Fruit fly (Drosophila melanogaster) whole organism, prepupa: ENCODE results near the gene CG15306.
A peak's percentile ranks its signal among the peaks of the same experiment; 100 is the strongest.

Experiments
- CG10631 ChIP-seq: fragments of 200-800 bp; sonication (Bioruptor generic); optimal IDR thresholded peaks from 2 replicates; lab custom pipeline; 2016; ENCODE audit warnings: missing biosample characterization, missing genetic modification characterization
- CG10669 ChIP-seq: fragments of 200-800 bp; sonication (Bioruptor generic); optimal IDR thresholded peaks from 3 replicates; lab custom pipeline; 2018; ENCODE audit warnings: missing biosample characterization, mild to moderate bottlenecking, missing genetic modification characterization, moderate library complexity
- CG11762 ChIP-seq: fragments of 200-800 bp; sonication (Bioruptor generic); optimal IDR thresholded peaks from 3 replicates; lab custom pipeline; 2016; ENCODE audit warnings: missing biosample characterization, missing genetic modification characterization; ENCODE audit not compliant: insufficient read depth
- CG15336 ChIP-seq: fragments of 200-800 bp; sonication (Bioruptor generic); IDR thresholded peaks from 2 replicates; pipeline ENCODE4 v1.3.6; 2022; ENCODE audit warnings: missing biosample characterization, missing genetic modification characterization
- CG1621 ChIP-seq: fragments of 200-800 bp; sonication (Bioruptor generic); optimal IDR thresholded peaks from 3 replicates; lab custom pipeline; 2018; ENCODE audit warnings: missing biosample characterization, mild to moderate bottlenecking, missing genetic modification characterization
- CG31627 ChIP-seq: fragments of 200-800 bp; sonication (Bioruptor generic); optimal IDR thresholded peaks from 3 replicates; lab custom pipeline; 2016; ENCODE audit warnings: missing biosample characterization, missing genetic modification characterization
- CG3919 ChIP-seq: fragments of 200-800 bp; sonication (Bioruptor generic); optimal IDR thresholded peaks from 3 replicates; lab custom pipeline; 2016; ENCODE audit warnings: missing biosample characterization, missing genetic modification characterization
- CG6163 ChIP-seq: fragments of 200-800 bp; sonication (Bioruptor generic); IDR thresholded peaks from 3 replicates; pipeline ENCODE4 v1.3.6; 2022; ENCODE audit warnings: missing biosample characterization, missing genetic modification characterization
- CG6854 ChIP-seq: fragments of 200-800 bp; sonication (Bioruptor generic); optimal IDR thresholded peaks from 2 replicates; lab custom pipeline; 2017; ENCODE audit warnings: missing biosample characterization, mild to moderate bottlenecking, missing genetic modification characterization
- CG7368 ChIP-seq: fragments of 200-800 bp; sonication (Bioruptor generic); optimal IDR thresholded peaks from 3 replicates; lab custom pipeline; 2016; ENCODE audit warnings: missing biosample characterization, missing genetic modification characterization
- CG8119 ChIP-seq: fragments of 200-800 bp; sonication (Bioruptor generic); IDR thresholded peaks from 3 replicates; pipeline ENCODE4 v1.3.6; 2022; ENCODE audit warnings: missing biosample characterization, missing genetic modification characterization
- CG8319 ChIP-seq: fragments of 200-800 bp; sonication (Bioruptor generic); optimal IDR thresholded peaks from 3 replicates; lab custom pipeline; 2016; ENCODE audit warnings: missing biosample characterization, missing genetic modification characterization
- CG8632 ChIP-seq: fragments of 200-800 bp; sonication (Bioruptor generic); optimal IDR thresholded peaks from 3 replicates; lab custom pipeline; 2016; ENCODE audit warnings: missing biosample characterization, missing genetic modification characterization
- Eip75B ChIP-seq: fragments of 200-800 bp; sonication (Bioruptor generic); optimal IDR thresholded peaks from 3 replicates; lab custom pipeline; 2016; ENCODE audit warnings: missing biosample characterization, missing genetic modification characterization
- Eip78C ChIP-seq: fragments of 200-800 bp; sonication (Bioruptor generic); peaks from one replicate; lab custom pipeline; 2016; ENCODE audit warnings: missing biosample characterization, missing genetic modification characterization
- Eip93F ChIP-seq: fragments of 200-800 bp; sonication (Bioruptor generic); optimal IDR thresholded peaks from 2 replicates; lab custom pipeline; 2016; ENCODE audit warnings: missing biosample characterization, mild to moderate bottlenecking, missing genetic modification characterization
- Ets21C ChIP-seq: fragments of 200-800 bp; sonication (Bioruptor generic); optimal IDR thresholded peaks from 3 replicates; lab custom pipeline; 2016; ENCODE audit warnings: missing biosample characterization, missing genetic modification characterization
- Gug ChIP-seq: fragments of 200-800 bp; sonication (Bioruptor generic); IDR thresholded peaks from 2 replicates; pipeline ENCODE4 v1.3.6; 2022; ENCODE audit warnings: missing biosample characterization, missing genetic modification characterization
- Hr38 ChIP-seq: sonication (Bioruptor generic); optimal IDR thresholded peaks from 2 replicates; lab custom pipeline; 2016; ENCODE audit warnings: missing biosample characterization, missing genetic modification characterization
- Hr4 ChIP-seq: fragments of 200-800 bp; sonication (Bioruptor generic); optimal IDR thresholded peaks from 3 replicates; lab custom pipeline; 2016; ENCODE audit warnings: missing biosample characterization, missing genetic modification characterization
- Lpt ChIP-seq: fragments of 200-800 bp; sonication (Bioruptor generic); optimal IDR thresholded peaks from 3 replicates; lab custom pipeline; 2016; ENCODE audit warnings: missing biosample characterization, missing genetic modification characterization
- OdsH ChIP-seq: fragments of 200-800 bp; sonication (Bioruptor generic); optimal IDR thresholded peaks from 3 replicates; lab custom pipeline; 2016; ENCODE audit warnings: missing biosample characterization, missing genetic modification characterization
- Smox ChIP-seq: fragments of 200-800 bp; sonication (Bioruptor generic); optimal IDR thresholded peaks from 3 replicates; lab custom pipeline; 2016; ENCODE audit warnings: missing biosample characterization, missing genetic modification characterization
- Sox14 ChIP-seq: fragments of 200-800 bp; sonication (Bioruptor generic); optimal IDR thresholded peaks from 3 replicates; lab custom pipeline; 2016; ENCODE audit warnings: missing biosample characterization, missing genetic modification characterization
- Sox15 ChIP-seq: fragments of 200-800 bp; sonication (Bioruptor generic); optimal IDR thresholded peaks from 3 replicates; lab custom pipeline; 2016; ENCODE audit warnings: missing biosample characterization, missing genetic modification characterization
- acj6 ChIP-seq: fragments of 200-800 bp; sonication (Bioruptor generic); optimal IDR thresholded peaks from 3 replicates; lab custom pipeline; 2016; ENCODE audit warnings: missing biosample characterization, missing genetic modification characterization
- dac ChIP-seq: fragments of 200-800 bp; sonication (Bioruptor generic); optimal IDR thresholded peaks from 2 replicates; lab custom pipeline; 2017; ENCODE audit warnings: missing biosample characterization, mild to moderate bottlenecking, missing genetic modification characterization
- dsx ChIP-seq: fragments of 200-800 bp; optimal IDR thresholded peaks from 3 replicates; lab custom pipeline; 2019; ENCODE audit warnings: missing biosample characterization, mild to moderate bottlenecking, missing genetic modification characterization, moderate library complexity; ENCODE audit not compliant: poor library complexity, severe bottlenecking
- eg ChIP-seq: fragments of 200-800 bp; sonication (Bioruptor generic); IDR thresholded peaks from 3 replicates; pipeline ENCODE4 v1.3.6; 2022; ENCODE audit warnings: missing biosample characterization, missing genetic modification characterization
- esn ChIP-seq: fragments of 200-800 bp; sonication (Bioruptor generic); optimal IDR thresholded peaks from 2 replicates; lab custom pipeline; 2016; ENCODE audit warnings: missing biosample characterization, mild to moderate bottlenecking, missing genetic modification characterization, moderate library complexity
- lz ChIP-seq: fragments of 200-800 bp; sonication (Bioruptor generic); optimal IDR thresholded peaks from 3 replicates; lab custom pipeline; 2016; ENCODE audit warnings: missing biosample characterization, missing genetic modification characterization
- net ChIP-seq: fragments of 200-800 bp; sonication (Bioruptor generic); optimal IDR thresholded peaks from 3 replicates; lab custom pipeline; 2016; ENCODE audit warnings: missing biosample characterization, missing genetic modification characterization
- salr ChIP-seq, 2 experiments: fragments of 200-800 bp; sonication (Bioruptor generic); optimal IDR thresholded peaks; 3 replicates each; lab custom pipeline; 2016 to 2018; ENCODE audit warnings: missing biosample characterization in 2 of 2, missing genetic modification characterization in 2 of 2, mild to moderate bottlenecking in 1 of 2
- spab ChIP-seq: fragments of 200-800 bp; sonication (Bioruptor generic); optimal IDR thresholded peaks from 2 replicates; lab custom pipeline; 2017; ENCODE audit warnings: missing biosample characterization, mild to moderate bottlenecking, missing genetic modification characterization, missing genetic modification reagents
- ss ChIP-seq, 2 experiments: fragments of 200-800 bp; sonication (Bioruptor generic); optimal IDR thresholded peaks; 2 replicates in 1 of 2; 3 replicates in 1 of 2; lab custom pipeline; 2017 to 2018; ENCODE audit warnings: mild to moderate bottlenecking in 2 of 2, missing biosample characterization in 2 of 2, missing genetic modification characterization in 2 of 2, moderate library complexity in 1 of 2
- topi ChIP-seq: fragments of 200-800 bp; sonication (Bioruptor generic); optimal IDR thresholded peaks from 3 replicates; lab custom pipeline; 2016; ENCODE audit warnings: missing biosample characterization, missing genetic modification characterization

Gene CG15306

DNA sequence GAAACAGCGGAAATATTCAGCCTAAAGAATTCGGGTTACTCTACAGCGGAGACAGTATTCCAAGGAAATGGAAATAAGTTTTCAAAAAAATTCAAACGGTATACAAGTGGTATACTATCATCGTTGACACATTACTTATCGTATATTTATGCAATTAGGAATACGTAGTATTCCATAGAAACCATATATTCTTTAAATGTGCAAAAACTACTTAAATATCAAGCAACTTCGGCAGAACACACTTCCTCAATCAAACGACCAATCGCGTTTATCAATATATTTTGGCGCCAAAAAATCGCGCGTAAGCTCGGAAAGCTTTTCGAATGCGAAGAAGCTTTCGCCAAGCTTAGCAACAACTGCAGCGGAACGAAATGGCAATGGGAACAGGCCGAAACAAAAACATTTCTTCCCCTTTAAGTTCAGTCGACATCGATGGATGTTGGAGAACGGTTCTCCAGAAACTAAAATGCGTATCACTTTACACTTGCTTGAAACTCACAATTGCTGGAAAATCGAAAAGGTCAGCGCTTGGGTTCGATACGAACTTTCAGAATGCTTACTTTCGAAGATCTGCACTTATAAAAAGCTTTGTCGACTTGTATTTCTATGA is 12.6 kb downstream of the CG15306 start (continued):
- TF ChIP-seq CG31627 (peak; percentile 21), Hr4 (GFP tag; lab: Kevin White, UChicago) (peak; percentile 30), CG8632 (GFP tag; lab: Kevin White, UChicago) (peak; percentile 26), Eip75B (peak; percentile 19), CG7368 (GFP tag; lab: Kevin White, UChicago) (no peak), dsx (GFP tag; lab: Kevin White, UChicago) (no peak), CG10631 (no peak), CG11762 (GFP tag; lab: Kevin White, UChicago) (no peak), ss (GFP tag; optimal IDR thresholded peaks at IDR 0.05; lab: Kevin White, UChicago) (no peak), esn (GFP tag; lab: Kevin White, UChicago) (peak; percentile 53), CG1621 (tag; lab: Kevin White, UChicago) (no peak), Sox14 (GFP tag; lab: Kevin White, UChicago) (peak; percentile 10), Hr38 (GFP tag; lab: Kevin White, UChicago) (no peak), CG8119 (GFP tag; lab: Robert Waterston, UW) (no peak; the same call in 2 of the 3 replicates), Eip93F (GFP tag; lab: Kevin White, UChicago) (peak; percentile 5), Gug (GFP tag; lab: Robert Waterston, UW) (no peak), Sox15 (GFP tag; lab: Kevin White, UChicago) (no peak), CG6854 (GFP tag; lab: Kevin White, UChicago) (no peak), salr (GFP tag; optimal IDR thresholded peaks at IDR 0.05; lab: Kevin White, UChicago) (peak in 1 of 2 experiments; percentile 13), spab (no peak), topi (GFP tag; lab: Kevin White, UChicago) (peak; percentile 33), Lpt (GFP tag; lab: Kevin White, UChicago) (no peak), Smox (GFP tag; lab: Kevin White, UChicago) (peak; percentile 3), dac (GFP tag; lab: Kevin White, UChicago) (no peak)

dm6 chrX:10318416-10318961 is 13.1 kb downstream of the CG15306 start:
- no peak for TF ChIP-seq esn (GFP tag; lab: Kevin White, UChicago)
- no peak for TF ChIP-seq CG11762 (GFP tag; lab: Kevin White, UChicago)
- TF ChIP-seq topi (GFP tag; lab: Kevin White, UChicago), result peak; percentile 52
- TF ChIP-seq ss (GFP tag; optimal IDR thresholded peaks at IDR 0.05; lab: Kevin White, UChicago), result peak in 1 of 2 experiments; percentile 37
- peak; percentile 26 for TF ChIP-seq Smox (GFP tag; lab: Kevin White, UChicago)
- TF ChIP-seq lz, result peak; percentile 50
- TF ChIP-seq CG3919 (GFP tag; lab: Kevin White, UChicago), result peak; percentile 28
- no peak for TF ChIP-seq Eip78C (GFP tag; lab: Kevin White, UChicago)
- TF ChIP-seq CG10669 (GFP tag; lab: Kevin White, UChicago), result no peak
- TF ChIP-seq net (GFP tag; lab: Kevin White, UChicago), result peak; percentile 6
- no peak for TF ChIP-seq acj6 (GFP tag; lab: Kevin White, UChicago)
- 0 out of 3 replicates have a peak, but pooled peaks have one; percentile 13 for TF ChIP-seq CG6163
- TF ChIP-seq OdsH (GFP tag; lab: Kevin White, UChicago), result no peak

DNA sequence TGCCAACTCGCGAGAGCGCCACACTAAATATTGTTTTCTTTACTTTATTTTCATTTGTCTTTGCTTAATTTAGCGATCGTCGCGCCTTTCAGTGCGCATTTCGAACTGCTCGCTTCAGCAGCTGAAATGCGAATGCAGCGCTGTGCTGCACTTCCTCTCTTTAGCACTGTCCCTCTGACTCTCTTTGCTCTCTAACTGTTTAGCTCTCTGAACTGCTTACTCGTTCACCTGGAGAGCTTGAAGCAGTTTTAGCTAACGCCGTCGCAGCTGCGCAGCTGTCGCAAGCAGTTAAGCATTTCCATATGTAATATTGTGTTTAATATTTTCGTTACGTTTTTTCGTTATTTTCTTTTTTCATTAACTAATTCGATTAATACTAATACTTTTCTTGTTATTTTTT is 22.6 kb downstream of the CG15306 start:
- TF ChIP-seq eg (peak; percentile 51; the same call in 1 of the 3 replicates), Hr38 (GFP tag; lab: Kevin White, UChicago) (no peak), CG8319 (GFP tag; lab: Kevin White, UChicago) (no peak), Ets21C (no peak), CG6163 (0 out of 3 replicates have a peak, but pooled peaks have one; percentile 18), CG8119 (GFP tag; lab: Robert Waterston, UW) (0 out of 3 replicates have a peak, but pooled peaks have one; percentile 13), Sox15 (GFP tag; lab: Kevin White, UChicago) (no peak), CG15336 (GFP tag; lab: Robert Waterston, UW) (peak; percentile 40; the same call in 1 of the 2 replicates), Eip78C (GFP tag; lab: Kevin White, UChicago) (peak; percentile 55)
